Worm (Caenorhabditis elegans): Measurements from ENCODE around the gene lips-15.

DNA sequence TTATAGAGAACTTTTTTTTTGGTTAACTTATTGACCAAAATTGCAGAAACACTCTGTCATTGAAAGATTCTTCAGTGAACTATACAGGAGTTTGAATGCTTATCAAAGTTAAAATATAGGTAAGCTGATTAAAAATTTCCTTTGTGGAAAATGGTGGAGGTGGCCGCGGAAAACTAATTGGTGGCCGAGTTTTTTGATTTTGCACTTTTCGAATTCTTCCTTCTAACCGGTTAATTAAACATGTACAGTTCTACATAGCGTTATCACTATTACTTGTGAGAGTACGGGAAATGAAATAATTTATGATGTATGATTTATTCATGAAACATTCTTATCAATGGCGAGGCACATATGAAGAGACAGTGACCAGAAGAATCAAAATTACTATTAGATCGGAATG is 26.4 kb upstream of the lips-15 start, which contains the start of gene clec-8:
- TF ChIP-seq K09A11.1 (tag; optimal IDR thresholded peaks at IDR 0.05; ENCODE audit: insufficient read depth) (no peak), ceh-24 (tag; optimal IDR thresholded peaks at IDR 0.05) (no peak)

Measured in whole organism, late embryonic.